Worm (Caenorhabditis elegans): ENCODE results near the gene F20B6.4.

DNA sequence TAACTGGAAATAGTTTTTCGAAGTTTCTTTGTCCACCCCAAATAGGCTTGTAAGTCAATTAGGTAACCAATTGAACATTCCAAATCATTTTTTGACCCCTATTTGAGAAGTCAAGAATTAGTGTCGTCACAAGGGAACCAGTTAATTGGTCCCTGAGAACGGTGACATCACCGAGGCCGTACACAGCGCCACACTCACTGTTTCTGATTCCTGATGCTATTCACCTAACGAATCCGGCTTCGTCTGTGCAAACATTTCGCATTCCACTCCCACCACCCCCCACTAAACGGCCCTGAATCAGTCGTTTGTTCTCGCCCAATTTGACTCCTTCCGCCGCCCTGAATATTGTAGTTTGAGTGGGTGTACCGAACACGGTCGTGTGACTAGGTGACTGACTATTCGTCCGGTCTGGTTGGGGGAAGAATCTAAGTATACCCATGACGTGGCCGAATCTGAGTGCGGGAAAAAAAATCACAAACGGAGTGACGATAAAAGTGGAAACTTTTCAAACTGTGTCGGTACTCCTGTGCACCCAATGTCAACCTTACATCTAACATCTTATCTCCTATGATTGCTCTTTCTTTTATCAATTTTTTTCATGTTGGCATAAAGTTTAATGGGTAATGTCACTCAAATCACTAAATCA lies 52.1 kb downstream of the F20B6.4 start:
- TF ChIP-seq mef-2 (tag; optimal IDR thresholded peaks at IDR 0.05), result no peak
- TF ChIP-seq mab-9 (GFP tag; IDR thresholded peaks at IDR 0.05), result no peak
- peak in 1 of 2 experiments; percentile 31 for TF ChIP-seq mdl-1 (tag; optimal IDR thresholded peaks at IDR 0.05)
- no peak for TF ChIP-seq snpc-4 (tag; optimal IDR thresholded peaks at IDR 0.05)
- no peak for TF ChIP-seq grh-1 (GFP tag; IDR thresholded peaks at IDR 0.05)
- peak; percentile 53 for TF ChIP-seq skn-1 (tag; optimal IDR thresholded peaks at IDR 0.05)
- no peak for TF ChIP-seq unc-130 (tag; optimal IDR thresholded peaks at IDR 0.05)
- TF ChIP-seq lin-15B (tag; optimal IDR thresholded peaks at IDR 0.05), result no peak
- TF ChIP-seq ceh-82 (tag; optimal IDR thresholded peaks at IDR 0.05), result no peak
- TF ChIP-seq nhr-76 (tag; optimal IDR thresholded peaks at IDR 0.05), result no peak
- no peak for TF ChIP-seq efl-1 (optimal IDR thresholded peaks at IDR 0.05)
- TF ChIP-seq efl-1 (GFP tag; optimal IDR thresholded peaks at IDR 0.05 in 1 of 2), result peak in 1 of 2 experiments; percentile 92
